Fruit fly (Drosophila melanogaster) Kc167 (cell line): ENCODE measurements around the gene CG13032.

Experiments used
- Myc ChIP-seq: fragments of >200 bp; optimal IDR thresholded peaks from 2 replicates; lab custom pipeline; 2017; ENCODE audit warnings: missing external identifiers
- Sin3A ChIP-seq: fragments of >200 bp; optimal IDR thresholded peaks from 2 replicates; lab custom pipeline; 2018; ENCODE audit warnings: missing external identifiers
- h ChIP-seq: fragments of >200 bp; optimal IDR thresholded peaks from 3 replicates; lab custom pipeline; 2018; ENCODE audit warnings: missing external identifiers
- insv ChIP-seq: fragments of >200 bp; optimal IDR thresholded peaks from 3 replicates; lab custom pipeline; 2018; ENCODE audit warnings: missing external identifiers
- psq ChIP-seq: fragments of >200 bp; optimal IDR thresholded peaks from 2 replicates; lab custom pipeline; 2017; ENCODE audit warnings: missing external identifiers
- ttk ChIP-seq: sonication (Bioruptor generic); optimal IDR thresholded peaks from 2 replicates; lab custom pipeline; 2017; ENCODE audit warnings: missing external identifiers

- TF ChIP-seq ttk (lab: Kevin White, UChicago) (no peak), psq (lab: Kevin White, UChicago) (no peak), h (lab: Kevin White, UChicago) (no peak), Myc (lab: Kevin White, UChicago) (no peak), insv (lab: Kevin White, UChicago) (no peak), Sin3A (lab: Kevin White, UChicago) (no peak)
Observed at dm6 chr3L:16724561-16724960, 50.8 kb downstream of the CG13032 start, which contains the start of gene CG13031.
